Worm (Caenorhabditis elegans): Measurements from ENCODE around the gene lgc-25.

Gene lgc-25

ce11 chrX:14156913-14157312 lies 4.6 kb downstream of the lgc-25 start, which contains the start of gene ceh-90:
Gene ceh-90 (minus strand): TSS chrX:14157013.
- no peak for TF ChIP-seq W03F9.2 (tag; optimal IDR thresholded peaks at IDR 0.05)
- TF ChIP-seq dao-5 (tag; optimal IDR thresholded peaks at IDR 0.05) = no peak
- no peak for TF ChIP-seq him-1 (tag; optimal IDR thresholded peaks at IDR 0.05)

ce11 chrX:14152644-14153043 lies 8.9 kb downstream of the lgc-25 start:
- TF ChIP-seq W03F9.2 (tag; optimal IDR thresholded peaks at IDR 0.05) = no peak
- TF ChIP-seq him-1 (tag; optimal IDR thresholded peaks at IDR 0.05) = no peak
- TF ChIP-seq dao-5 (tag; optimal IDR thresholded peaks at IDR 0.05) = no peak

- TF ChIP-seq W03F9.2 (tag; optimal IDR thresholded peaks at IDR 0.05) (no peak), dao-5 (tag; optimal IDR thresholded peaks at IDR 0.05) (no peak), him-1 (tag; optimal IDR thresholded peaks at IDR 0.05) (no peak)
Measured at ce11 chrX:14147400-14147799, 14.1 kb downstream of the lgc-25 start, which contains the start of gene akt-2. Gene akt-2 (plus strand): TSS chrX:14147700.

- no peak for TF ChIP-seq dao-5 (tag; optimal IDR thresholded peaks at IDR 0.05)
- TF ChIP-seq him-1 (tag; optimal IDR thresholded peaks at IDR 0.05) = peak; percentile 30
- TF ChIP-seq W03F9.2 (tag; optimal IDR thresholded peaks at IDR 0.05) = peak; percentile 77
Measured at ce11 chrX:14146740-14147140, 14.8 kb downstream of the lgc-25 start.

ce11 chrX:14145634-14146033 lies 15.9 kb downstream of the lgc-25 start:
- TF ChIP-seq him-1 (tag; optimal IDR thresholded peaks at IDR 0.05) (no peak), dao-5 (tag; optimal IDR thresholded peaks at IDR 0.05) (no peak), W03F9.2 (tag; optimal IDR thresholded peaks at IDR 0.05) (no peak)

ce11 chrX:14141896-14142392 lies 19.6 kb downstream of the lgc-25 start, which contains the start of gene ceh-89:
Gene ceh-89 (plus strand): TSS chrX:14141946.
- no peak for TF ChIP-seq W03F9.2 (tag; optimal IDR thresholded peaks at IDR 0.05)
- TF ChIP-seq dao-5 (tag; optimal IDR thresholded peaks at IDR 0.05) = no peak
- no peak for TF ChIP-seq him-1 (tag; optimal IDR thresholded peaks at IDR 0.05)

ce11 chrX:14141344-14141841 lies 20.1 kb downstream of the lgc-25 start:
- TF ChIP-seq dao-5 (tag; optimal IDR thresholded peaks at IDR 0.05) (no peak), him-1 (tag; optimal IDR thresholded peaks at IDR 0.05) (no peak), W03F9.2 (tag; optimal IDR thresholded peaks at IDR 0.05) (no peak)

- TF ChIP-seq him-1 (tag; optimal IDR thresholded peaks at IDR 0.05) (no peak), W03F9.2 (tag; optimal IDR thresholded peaks at IDR 0.05) (no peak), dao-5 (tag; optimal IDR thresholded peaks at IDR 0.05) (no peak)
Measured at ce11 chrX:14140040-14140439, 21.5 kb downstream of the lgc-25 start, which contains the start of gene nkat-1. Gene nkat-1 (minus strand): TSS chrX:14140140.

- TF ChIP-seq him-1 (tag; optimal IDR thresholded peaks at IDR 0.05) (no peak), W03F9.2 (tag; optimal IDR thresholded peaks at IDR 0.05) (peak; percentile 23)
Measured at ce11 chrX:14134883-14135282, 26.7 kb downstream of the lgc-25 start.

- TF ChIP-seq W03F9.2 (tag; optimal IDR thresholded peaks at IDR 0.05) (no peak), dao-5 (tag; optimal IDR thresholded peaks at IDR 0.05) (no peak), him-1 (tag; optimal IDR thresholded peaks at IDR 0.05) (no peak)
Measured at ce11 chrX:14134244-14134643, 27.3 kb downstream of the lgc-25 start, which contains the start of gene F28H6.8. Gene F28H6.8 (minus strand): TSS chrX:14134344.

- TF ChIP-seq W03F9.2 (tag; optimal IDR thresholded peaks at IDR 0.05) (no peak), him-1 (tag; optimal IDR thresholded peaks at IDR 0.05) (no peak), dao-5 (tag; optimal IDR thresholded peaks at IDR 0.05) (no peak)
Measured at ce11 chrX:14132677-14133076, 28.9 kb downstream of the lgc-25 start.

ce11 chrX:14131476-14131875 lies 30.1 kb downstream of the lgc-25 start:
- no peak for TF ChIP-seq W03F9.2 (tag; optimal IDR thresholded peaks at IDR 0.05)

- TF ChIP-seq dao-5 (tag; optimal IDR thresholded peaks at IDR 0.05) (no peak), W03F9.2 (tag; optimal IDR thresholded peaks at IDR 0.05) (no peak), him-1 (tag; optimal IDR thresholded peaks at IDR 0.05) (no peak)
Measured at ce11 chrX:14127291-14127922, 34.1 kb downstream of the lgc-25 start, which contains the start of gene F28H6.4. Gene F28H6.4 (plus strand): TSS chrX:14127872.

ce11 chrX:14125870-14126269 lies 35.7 kb downstream of the lgc-25 start, which contains the start of gene F28H6.6:
Gene F28H6.6 (minus strand): TSS chrX:14125879.
- TF ChIP-seq him-1 (tag; optimal IDR thresholded peaks at IDR 0.05) (no peak), dao-5 (tag; optimal IDR thresholded peaks at IDR 0.05) (no peak), W03F9.2 (tag; optimal IDR thresholded peaks at IDR 0.05) (no peak)
